Worm (Caenorhabditis elegans): Measurements from ENCODE around the gene gar-3.

The gar-3 gene

ce11 chrV:14594943-14595342 lies 15.4 kb upstream of the gar-3 start:
- no peak for TF ChIP-seq egl-27 (tag; optimal IDR thresholded peaks at IDR 0.05)
- TF ChIP-seq nhr-90 (tag; optimal IDR thresholded peaks at IDR 0.05; ENCODE audit: poor library complexity), result no peak
- TF ChIP-seq nhr-28 (tag; optimal IDR thresholded peaks at IDR 0.05), result no peak
- no peak for TF ChIP-seq lin-39 (tag; optimal IDR thresholded peaks at IDR 0.05)
- TF ChIP-seq swsn-7 (tag; optimal IDR thresholded peaks at IDR 0.05), result no peak
- TF ChIP-seq dsc-1 (tag; optimal IDR thresholded peaks at IDR 0.05), result no peak
- TF ChIP-seq fkh-4 (tag; optimal IDR thresholded peaks at IDR 0.05; ENCODE audit: borderline replicate concordance), result no peak
- no peak for TF ChIP-seq nhr-19 (GFP tag; conservative IDR thresholded peaks at IDR 0.05)
- no peak for TF ChIP-seq egl-13 (tag; optimal IDR thresholded peaks at IDR 0.05)
- TF ChIP-seq snpc-4 (tag; optimal IDR thresholded peaks at IDR 0.05), result no peak
- no peak for TF ChIP-seq Y116A8C.19 (tag; optimal IDR thresholded peaks at IDR 0.05; ENCODE audit: borderline replicate concordance)
- TF ChIP-seq pag-3 (tag; optimal IDR thresholded peaks at IDR 0.05; ENCODE audit: borderline replicate concordance, insufficient read depth), result no peak
- TF ChIP-seq fkh-10 (GFP tag; optimal IDR thresholded peaks at IDR 0.05), result no peak
- no peak for TF ChIP-seq C04F5.9 (tag; optimal IDR thresholded peaks at IDR 0.05)
- no peak for TF ChIP-seq snu-23 (GFP tag; optimal IDR thresholded peaks at IDR 0.05)
- TF ChIP-seq lin-14 (GFP tag; optimal IDR thresholded peaks at IDR 0.05), result no peak

DNA sequence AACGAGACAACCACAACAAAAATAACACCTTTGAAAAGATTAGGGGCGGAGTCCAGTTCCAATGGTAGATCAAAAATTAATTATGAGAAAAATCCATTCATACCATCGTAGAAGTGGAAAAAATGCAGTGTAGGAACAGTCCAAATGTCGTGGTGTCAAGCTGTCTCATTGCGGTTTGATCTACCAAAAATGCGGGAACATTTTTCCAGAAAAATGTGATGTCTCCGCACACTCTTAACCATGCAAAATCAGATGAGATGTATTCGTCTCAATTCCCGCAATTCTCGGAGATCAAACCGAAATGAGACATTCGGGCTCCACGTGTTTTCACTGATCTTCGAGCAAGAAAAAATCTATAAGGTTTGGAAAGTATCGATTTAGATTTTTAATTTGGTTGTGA lies 14.6 kb upstream of the gar-3 start:
- TF ChIP-seq lin-15B (tag; optimal IDR thresholded peaks at IDR 0.05) (no peak), C16A3.4 (tag; optimal IDR thresholded peaks at IDR 0.05) (no peak), hlh-4 (tag; optimal IDR thresholded peaks at IDR 0.05) (no peak), hpl-2 (GFP tag; optimal IDR thresholded peaks at IDR 0.05) (no peak), nhr-12 (tag; optimal IDR thresholded peaks at IDR 0.05) (no peak), ets-5 (GFP tag; IDR thresholded peaks at IDR 0.05) (no peak), tlp-1 (tag; optimal IDR thresholded peaks at IDR 0.05) (no peak), pqm-1 (tag; optimal IDR thresholded peaks at IDR 0.05) (no peak), ama-1 (optimal IDR thresholded peaks at IDR 0.05) (no peak), nhr-20 (tag; optimal IDR thresholded peaks at IDR 0.05) (no peak), efl-1 (optimal IDR thresholded peaks at IDR 0.05) (no peak), efl-1 (GFP tag; optimal IDR thresholded peaks at IDR 0.05 in 1 of 2) (no peak), grh-1 (GFP tag; IDR thresholded peaks at IDR 0.05) (no peak)

ce11 chrV:14585351-14585750 lies 5.8 kb upstream of the gar-3 start, which contains the start of gene Y40H4A.2:
Y40H4A.2 (minus strand) TSS chrV:14585451.
- TF ChIP-seq nhr-71 (tag; optimal IDR thresholded peaks at IDR 0.05) (no peak), dsc-1 (tag; optimal IDR thresholded peaks at IDR 0.05) (no peak), C16A3.4 (tag; optimal IDR thresholded peaks at IDR 0.05) (no peak)

ce11 chrV:14576745-14577373 lies 2.7 kb downstream of the gar-3 start:
- TF ChIP-seq rnt-1 (tag; optimal IDR thresholded peaks at IDR 0.05) (peak; percentile 43), hlh-4 (tag; optimal IDR thresholded peaks at IDR 0.05) (no peak), Y116A8C.19 (tag; optimal IDR thresholded peaks at IDR 0.05; ENCODE audit: borderline replicate concordance) (no peak), lin-14 (GFP tag; optimal IDR thresholded peaks at IDR 0.05) (peak; percentile 69), nhr-71 (tag; optimal IDR thresholded peaks at IDR 0.05) (peak; percentile 17), egl-13 (tag; optimal IDR thresholded peaks at IDR 0.05) (no peak), lsy-2 (tag; optimal IDR thresholded peaks at IDR 0.05) (peak in 1 of 2 experiments; percentile 13)

DNA sequence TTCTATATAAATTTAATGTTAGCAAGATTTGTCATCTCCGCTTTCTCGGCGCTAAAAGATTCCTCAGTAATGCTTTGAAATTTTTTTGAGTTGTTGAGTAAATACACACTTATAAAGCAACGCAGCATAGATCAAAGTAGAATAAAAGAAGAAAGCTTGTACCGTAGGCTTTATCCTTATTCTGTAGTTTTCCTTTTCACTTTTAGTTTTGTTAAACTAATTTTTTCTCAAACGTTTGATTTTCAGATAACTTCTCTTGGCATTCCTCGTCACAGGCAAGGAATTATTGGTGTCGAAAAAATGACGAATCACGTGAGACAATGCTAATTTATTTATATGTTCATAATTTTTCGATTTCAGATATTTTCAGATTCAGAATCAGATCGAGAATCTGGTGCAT lies 16.9 kb downstream of the gar-3 start, which contains the start of gene C53A5.11:
Gene C53A5.11 (plus strand): TSS at position 301 of the 400 bp plus-strand sequence.
- no peak for TF ChIP-seq unc-30 (tag; optimal IDR thresholded peaks at IDR 0.05)
- TF ChIP-seq jun-1 (tag; optimal IDR thresholded peaks at IDR 0.05), result no peak
- TF ChIP-seq elt-2 (tag; optimal IDR thresholded peaks at IDR 0.05), result no peak
- no peak for TF ChIP-seq ama-1 (optimal IDR thresholded peaks at IDR 0.05)
- no peak for TF ChIP-seq hlh-4 (tag; optimal IDR thresholded peaks at IDR 0.05)
- TF ChIP-seq C34B4.2 (tag; optimal IDR thresholded peaks at IDR 0.05), result no peak
- no peak for TF ChIP-seq nhr-19 (GFP tag; conservative IDR thresholded peaks at IDR 0.05)
- no peak for TF ChIP-seq lin-13 (GFP tag; optimal IDR thresholded peaks at IDR 0.05)
- TF ChIP-seq snu-23 (GFP tag; optimal IDR thresholded peaks at IDR 0.05), result no peak
